Fruit fly (Drosophila melanogaster): Measurements from ENCODE around the gene CG13051.

- TF ChIP-seq CG6163 (GFP tag; IDR thresholded peaks at IDR 0.05) (no peak), Eip93F (GFP tag; optimal IDR thresholded peaks at IDR 0.05) (no peak), svp (GFP tag) (no peak), CG4318 (GFP tag; optimal IDR thresholded peaks at IDR 0.05) (no peak), Lpt (GFP tag; optimal IDR thresholded peaks at IDR 0.05) (peak; percentile 8), CG6808 (GFP tag; optimal IDR thresholded peaks at IDR 0.05) (no peak), Blimp-1 (GFP tag; optimal IDR thresholded peaks at IDR 0.05) (no peak)
These were observed 15.1 kb upstream of the CG13051 start, which contains the start of gene CG13064 for dm6 chr3L:16279987-16280454.

All from whole organism, prepupa.